Worm (Caenorhabditis elegans) whole organism, late embryonic: ENCODE measurements around the gene T20G5.13.
A peak's percentile ranks its signal among the peaks of the same experiment; 100 is the strongest.

Experiments used
- C38D4.7 ChIP-seq: fragments of 200-800 bp; sonication (Bioruptor generic); optimal IDR thresholded peaks from 2 replicates; lab custom pipeline; 2018; ENCODE audit warnings: mild to moderate bottlenecking, missing genetic modification characterization, moderate library complexity, missing compliant biosample characterization
- F13H6.1 ChIP-seq: sonication (generic microtip); optimal IDR thresholded peaks from 2 replicates; lab custom pipeline; 2016; ENCODE audit warnings: missing genetic modification characterization, missing compliant biosample characterization
- ama-1 ChIP-seq: fragments of 150-350 bp; optimal IDR thresholded peaks from 2 replicates; lab custom pipeline; 2014
- ceh-14 ChIP-seq: sonication (generic microtip); optimal IDR thresholded peaks from 2 replicates; lab custom pipeline; 2016; ENCODE audit warnings: missing genotype, missing genetic modification characterization, missing compliant biosample characterization
- ceh-18 ChIP-seq: sonication (generic microtip); optimal IDR thresholded peaks from 2 replicates; lab custom pipeline; 2016; ENCODE audit warnings: missing genetic modification characterization, missing compliant biosample characterization
- ceh-19 ChIP-seq: fragments of 200-800 bp; sonication (Bioruptor generic); optimal IDR thresholded peaks from 2 replicates; lab custom pipeline; 2018; ENCODE audit warnings: mild to moderate bottlenecking, missing genetic modification characterization, missing compliant biosample characterization
- ceh-2 ChIP-seq: sonication (generic microtip); optimal IDR thresholded peaks from 2 replicates; lab custom pipeline; 2016; ENCODE audit warnings: missing genotype, missing genetic modification characterization, missing compliant biosample characterization
- ceh-24 ChIP-seq: sonication (generic microtip); optimal IDR thresholded peaks from 2 replicates; lab custom pipeline; 2016; ENCODE audit warnings: mild to moderate bottlenecking, missing genetic modification characterization, missing compliant biosample characterization
- ceh-30 ChIP-seq: fragments of 150-350 bp; optimal IDR thresholded peaks from 2 replicates; lab custom pipeline; 2014; ENCODE audit warnings: missing biosample characterization, missing genetic modification characterization
- ceh-31 ChIP-seq: sonication (generic microtip); optimal IDR thresholded peaks from 2 replicates; lab custom pipeline; 2016; ENCODE audit warnings: missing genetic modification characterization, missing compliant biosample characterization
- ceh-45 ChIP-seq: fragments of 200-800 bp; sonication (Bioruptor generic); IDR thresholded peaks from 2 replicates; pipeline ENCODE4 v1.3.6; 2022; ENCODE audit warnings: missing genetic modification reagents, missing genetic modification characterization, missing compliant biosample characterization
- ceh-48 ChIP-seq: sonication (generic microtip); optimal IDR thresholded peaks from 2 replicates; lab custom pipeline; 2016; ENCODE audit warnings: missing genetic modification characterization, inconsistent platforms, missing compliant biosample characterization
- ceh-6 ChIP-seq: fragments of 200-800 bp; sonication (Bioruptor generic); optimal IDR thresholded peaks from 2 replicates; lab custom pipeline; 2018; ENCODE audit warnings: mild to moderate bottlenecking, missing genetic modification characterization, missing compliant biosample characterization
- elt-2 ChIP-seq: sonication (generic microtip); optimal IDR thresholded peaks from 2 replicates; lab custom pipeline; 2016; ENCODE audit warnings: missing genetic modification reagents, missing genetic modification characterization, missing compliant biosample characterization
- ets-4 ChIP-seq: sonication (generic microtip); optimal IDR thresholded peaks from 2 replicates; lab custom pipeline; 2016; ENCODE audit warnings: missing genetic modification characterization, missing compliant biosample characterization
- fkh-10 ChIP-seq: fragments of 150-350 bp; optimal IDR thresholded peaks from 2 replicates; lab custom pipeline; 2014; ENCODE audit warnings: missing biosample characterization, missing genetic modification reagents, missing genetic modification characterization
- fkh-6 ChIP-seq: sonication (generic microtip); optimal IDR thresholded peaks from 2 replicates; lab custom pipeline; 2016; ENCODE audit warnings: missing genetic modification characterization, missing compliant biosample characterization
- hlh-15 ChIP-seq: sonication (generic microtip); optimal IDR thresholded peaks from 2 replicates; lab custom pipeline; 2016; ENCODE audit warnings: missing genetic modification characterization, missing compliant biosample characterization
- hlh-30 ChIP-seq: sonication (generic microtip); optimal IDR thresholded peaks from 2 replicates; lab custom pipeline; 2017; ENCODE audit warnings: antibody characterized with exemption, missing genetic modification characterization, missing compliant biosample characterization; ENCODE audit not compliant: insufficient read depth
- hlh-6 ChIP-seq: sonication (generic microtip); optimal IDR thresholded peaks from 2 replicates; lab custom pipeline; 2016; ENCODE audit warnings: missing genotype, missing genetic modification characterization, missing compliant biosample characterization
- hlh-8 ChIP-seq: sonication (generic microtip); optimal IDR thresholded peaks from 2 replicates; lab custom pipeline; 2016; ENCODE audit warnings: missing genotype, missing genetic modification characterization, missing compliant biosample characterization
- npax-4 ChIP-seq: sonication (generic microtip); optimal IDR thresholded peaks from 2 replicates; lab custom pipeline; 2016; ENCODE audit warnings: missing genetic modification characterization, missing compliant biosample characterization
- odd-2 ChIP-seq: sonication (generic microtip); optimal IDR thresholded peaks from 2 replicates; lab custom pipeline; 2017; ENCODE audit warnings: antibody characterized with exemption, mild to moderate bottlenecking, missing genetic modification characterization, missing compliant biosample characterization
- pax-1 ChIP-seq: fragments of 150-350 bp; optimal IDR thresholded peaks from 2 replicates; lab custom pipeline; 2014; ENCODE audit warnings: missing biosample characterization, missing genetic modification characterization
- pqm-1 ChIP-seq: sonication (generic microtip); optimal IDR thresholded peaks from 2 replicates; lab custom pipeline; 2016; ENCODE audit warnings: missing genetic modification characterization, missing compliant biosample characterization
- rnt-1 ChIP-seq: sonication (generic microtip); optimal IDR thresholded peaks from 2 replicates; lab custom pipeline; 2016; ENCODE audit warnings: missing genetic modification characterization, missing compliant biosample characterization
- sdc-2 ChIP-seq: sonication (generic microtip); optimal IDR thresholded peaks from 2 replicates; lab custom pipeline; 2016; ENCODE audit warnings: missing genotype, missing genetic modification characterization, missing compliant biosample characterization
- sox-2 ChIP-seq: fragments of 200-800 bp; sonication (Bioruptor generic); IDR thresholded peaks from 2 replicates; pipeline ENCODE4 v1.3.6; 2022; ENCODE audit warnings: missing genetic modification reagents, missing genetic modification characterization, missing compliant biosample characterization
- sox-4 ChIP-seq: sonication (generic microtip); optimal IDR thresholded peaks from 2 replicates; lab custom pipeline; 2017; ENCODE audit warnings: mild to moderate bottlenecking, missing genetic modification characterization, inconsistent platforms, missing compliant biosample characterization
- tbx-2 ChIP-seq: sonication (generic microtip); optimal IDR thresholded peaks from 2 replicates; lab custom pipeline; 2016; ENCODE audit warnings: missing genetic modification characterization, missing compliant biosample characterization
- tbx-7 ChIP-seq: sonication (generic microtip); optimal IDR thresholded peaks from 2 replicates; lab custom pipeline; 2016; ENCODE audit warnings: missing genotype, missing genetic modification characterization, missing compliant biosample characterization
- ttx-3 ChIP-seq: sonication (generic microtip); optimal IDR thresholded peaks from 2 replicates; lab custom pipeline; 2016; ENCODE audit warnings: missing genetic modification reagents, missing genetic modification characterization, missing compliant biosample characterization
- unc-42 ChIP-seq: sonication (generic microtip); optimal IDR thresholded peaks from 2 replicates; lab custom pipeline; 2016; ENCODE audit warnings: missing genotype, missing genetic modification characterization, missing compliant biosample characterization
- unc-55 ChIP-seq: sonication (generic microtip); optimal IDR thresholded peaks from 2 replicates; lab custom pipeline; 2017; ENCODE audit warnings: missing biosample characterization, missing genetic modification reagents, missing genetic modification characterization
- zip-5 ChIP-seq: sonication (generic microtip); optimal IDR thresholded peaks from 2 replicates; lab custom pipeline; 2016; ENCODE audit warnings: missing genetic modification characterization, missing compliant biosample characterization
- ztf-16 ChIP-seq: sonication (generic microtip); optimal IDR thresholded peaks from 2 replicates; lab custom pipeline; 2017; ENCODE audit warnings: missing genetic modification characterization, missing compliant biosample characterization

T20G5.13 gene

ce11 chrIII:10201235-10201634 lies at the start of gene T20G5.13, which contains the start of gene T20G5.12:
TSS of gene T20G5.13 (minus strand) at chrIII:10201335.
TSS of gene T20G5.12 (plus strand) at chrIII:10201604.
- TF ChIP-seq tbx-7 (tag; lab: Kevin White, UChicago) (no peak), sox-2 (GFP tag; lab: Robert Waterston, UW) (no peak), hlh-30 (tag; lab: Kevin White, UChicago) (no peak), unc-55 (GFP tag; lab: Kevin White, UChicago) (no peak), ttx-3 (tag; lab: Kevin White, UChicago) (no peak), ceh-6 (GFP tag; lab: Kevin White, UChicago) (no peak), zip-5 (tag; lab: Kevin White, UChicago) (no peak)

- TF ChIP-seq ceh-2 (tag; lab: Kevin White, UChicago) = peak; percentile 36
- no peak for TF ChIP-seq unc-55 (GFP tag; lab: Kevin White, UChicago)
- TF ChIP-seq ets-4 (tag; lab: Kevin White, UChicago) = peak; percentile 24
- peak; percentile 4 for TF ChIP-seq hlh-8
- peak; percentile 29 for TF ChIP-seq elt-2 (tag; lab: Kevin White, UChicago)
- no peak for TF ChIP-seq ceh-30 (tag; lab: Kevin White, UChicago)
- peak; percentile 50 for TF ChIP-seq rnt-1 (tag; lab: Kevin White, UChicago)
- TF ChIP-seq tbx-2 = peak; percentile 56
- TF ChIP-seq ceh-31 (tag; lab: Kevin White, UChicago) = peak; percentile 14
- TF ChIP-seq ceh-18 (tag; lab: Kevin White, UChicago) = peak; percentile 76
Observed at ce11 chrIII:10248441-10249137, 47.5 kb upstream of the T20G5.13 start, which contains the start of the genes div-1 and cor-1. TSS of gene div-1 (minus strand) at chrIII:10248559. TSS of gene cor-1 (plus strand) at chrIII:10249111.

- TF ChIP-seq odd-2 = no peak
- no peak for TF ChIP-seq ceh-30 (tag; lab: Kevin White, UChicago)
- no peak for TF ChIP-seq fkh-6
- TF ChIP-seq ceh-45 (GFP tag; lab: Robert Waterston, UW) = no peak
- TF ChIP-seq pqm-1 (tag; lab: Kevin White, UChicago) = no peak
- no peak for TF ChIP-seq ceh-19 (GFP tag; lab: Kevin White, UChicago)
- TF ChIP-seq sox-4 (tag; lab: Kevin White, UChicago) = no peak
- no peak for TF ChIP-seq F13H6.1
- no peak for TF ChIP-seq unc-42 (tag; lab: Kevin White, UChicago)
- TF ChIP-seq ceh-48 = no peak
- TF ChIP-seq C38D4.7 (GFP tag; lab: Kevin White, UChicago) = no peak
- TF ChIP-seq hlh-15 (tag; lab: Kevin White, UChicago) = no peak
- TF ChIP-seq pax-1 = no peak
- no peak for TF ChIP-seq ceh-24 (tag; lab: Kevin White, UChicago)
- TF ChIP-seq fkh-10 (GFP tag; lab: Kevin White, UChicago) = no peak
- no peak for TF ChIP-seq hlh-8
- TF ChIP-seq hlh-6 (tag; lab: Kevin White, UChicago) = no peak
- no peak for TF ChIP-seq ceh-14
- no peak for TF ChIP-seq rnt-1 (tag; lab: Kevin White, UChicago)
Observed at ce11 chrIII:10244013-10244412, 42.9 kb upstream of the T20G5.13 start.

- TF ChIP-seq sdc-2 (tag; lab: Kevin White, UChicago) = no peak
Observed at ce11 chrIII:10241332-10241829, 40.2 kb upstream of the T20G5.13 start.

- TF ChIP-seq unc-42 (tag; lab: Kevin White, UChicago) (no peak), npax-4 (tag; lab: Kevin White, UChicago) (no peak), ama-1 (lab: Kevin White, UChicago) (no peak), C38D4.7 (GFP tag; lab: Kevin White, UChicago) (no peak), pqm-1 (tag; lab: Kevin White, UChicago) (no peak), ztf-16 (tag; lab: Kevin White, UChicago) (no peak)
Observed at ce11 chrIII:10240073-10240472, 38.9 kb upstream of the T20G5.13 start.
